Fruit fly (Drosophila melanogaster) whole organism, pupa: ENCODE measurements around the gene Cp7Fb.

Experiments
- CG10348 ChIP-seq: fragments of 200-800 bp; sonication (Bioruptor generic); IDR thresholded peaks from 2 replicates; pipeline ENCODE4 v1.3.6; 2022; ENCODE audit warnings: missing biosample characterization, missing genetic modification characterization
- CG15710 ChIP-seq: fragments of 200-800 bp; sonication (Bioruptor generic); optimal IDR thresholded peaks from 2 replicates; lab custom pipeline; 2018; ENCODE audit warnings: missing biosample characterization, mild to moderate bottlenecking, missing genetic modification characterization, moderate library complexity
- CG17806 ChIP-seq: fragments of 200-800 bp; sonication (Bioruptor generic); optimal IDR thresholded peaks from 2 replicates; lab custom pipeline; 2018; ENCODE audit warnings: missing biosample characterization, mild to moderate bottlenecking, missing genetic modification characterization, moderate library complexity
- CG8159 ChIP-seq: fragments of 200-800 bp; sonication (Bioruptor generic); optimal IDR thresholded peaks from 3 replicates; lab custom pipeline; 2018; ENCODE audit warnings: missing biosample characterization, mild to moderate bottlenecking, missing genetic modification characterization, moderate library complexity
- D1 ChIP-seq: fragments of 200-800 bp; sonication (Bioruptor generic); optimal IDR thresholded peaks from 2 replicates; lab custom pipeline; 2018; ENCODE audit warnings: missing biosample characterization, mild to moderate bottlenecking, missing genetic modification characterization, moderate library complexity
- EcR ChIP-seq: fragments of 200-800 bp; sonication (Bioruptor generic); optimal IDR thresholded peaks from 3 replicates; lab custom pipeline; 2019; ENCODE audit warnings: missing biosample characterization, missing genetic modification characterization, mild to moderate bottlenecking, moderate library complexity, missing genetic modification reagents
- Ets98B ChIP-seq: fragments of 200-800 bp; sonication (Bioruptor generic); IDR thresholded peaks from 2 replicates; pipeline ENCODE4 v1.3.6; 2022; ENCODE audit warnings: missing biosample characterization, missing genetic modification characterization
- Pif1A ChIP-seq: fragments of 200-800 bp; sonication (Bioruptor generic); optimal IDR thresholded peaks from 3 replicates; lab custom pipeline; 2016; ENCODE audit warnings: missing biosample characterization, missing genetic modification characterization
- Snoo ChIP-seq: fragments of 200-800 bp; sonication (Bioruptor generic); optimal IDR thresholded peaks from 3 replicates; lab custom pipeline; 2017; ENCODE audit warnings: missing biosample characterization, mild to moderate bottlenecking, missing genetic modification characterization, inconsistent platforms
- gl ChIP-seq: fragments of 200-800 bp; sonication (Bioruptor generic); optimal IDR thresholded peaks from 2 replicates; lab custom pipeline; 2018; ENCODE audit warnings: missing biosample characterization, mild to moderate bottlenecking, missing genetic modification characterization

DNA sequence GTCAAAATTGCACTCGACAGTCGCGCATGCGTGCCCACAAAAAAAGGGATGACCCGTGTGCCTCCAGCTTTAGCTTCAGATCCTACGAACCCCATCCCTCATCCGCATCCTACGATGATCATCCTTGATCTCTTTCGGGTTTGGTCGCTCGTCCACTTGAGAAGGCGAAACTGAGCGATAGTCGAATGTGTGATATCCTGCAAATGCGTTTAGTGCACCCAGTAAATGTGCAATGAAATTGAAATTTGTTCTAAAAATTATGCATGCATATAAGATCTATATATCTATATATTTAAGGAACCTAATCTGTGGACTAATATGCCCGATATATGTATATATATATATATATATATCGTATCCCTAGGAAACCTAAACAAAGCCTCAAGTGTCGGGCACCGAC lies 29.4 kb upstream of the Cp7Fb start:
- TF ChIP-seq CG15710 (tag; lab: Kevin White, UChicago) (no peak), D1 (no peak), CG10348 (GFP tag; lab: Robert Waterston, UW) (no peak), CG17806 (tag; lab: Kevin White, UChicago) (no peak), EcR (GFP tag; lab: Kevin White, UChicago) (no peak), CG8159 (tag; lab: Kevin White, UChicago) (no peak), Snoo (tag; lab: Kevin White, UChicago) (no peak), Pif1A (GFP tag; lab: Kevin White, UChicago) (no peak), gl (tag; lab: Kevin White, UChicago) (no peak), Ets98B (GFP tag; lab: Robert Waterston, UW) (no peak)
